Fruit fly (Drosophila melanogaster) whole organism, embryonic: ENCODE measurements around the gene osk.

ENCODE experiments used
- Ada2b ChIP-seq: fragments of 200-800 bp; sonication (Bioruptor generic); IDR thresholded peaks from 2 replicates; pipeline ENCODE4 v1.3.6; 2022; ENCODE audit warnings: missing biosample characterization, missing genetic modification characterization
- Atf3 ChIP-seq: fragments of 200-800 bp; sonication (Bioruptor generic); optimal IDR thresholded peaks from 3 replicates; lab custom pipeline; 2016; ENCODE audit warnings: missing biosample characterization, missing genetic modification characterization
- Bdp1 ChIP-seq: fragments of 200-800 bp; sonication (Bioruptor generic); optimal IDR thresholded peaks from 3 replicates; lab custom pipeline; 2016; ENCODE audit warnings: missing biosample characterization, missing genetic modification characterization
- CG10274 ChIP-seq: fragments of 200-800 bp; sonication (Bioruptor generic); optimal IDR thresholded peaks from 3 replicates; lab custom pipeline; 2017; ENCODE audit warnings: missing biosample characterization, mild to moderate bottlenecking, missing genetic modification characterization
- CG10321 ChIP-seq: fragments of 200-800 bp; sonication (Bioruptor generic); IDR thresholded peaks from 2 replicates; pipeline ENCODE4 v1.3.6; 2022; ENCODE audit warnings: missing biosample characterization, missing genetic modification characterization
- CG10565 ChIP-seq: fragments of 200-800 bp; sonication (Bioruptor generic); optimal IDR thresholded peaks from 3 replicates; lab custom pipeline; 2016; ENCODE audit warnings: missing biosample characterization, mild to moderate bottlenecking, missing genetic modification characterization
- CG11085 ChIP-seq: fragments of 200-800 bp; sonication (Bioruptor generic); IDR thresholded peaks from 2 replicates; pipeline ENCODE4 v1.3.6; 2022; ENCODE audit warnings: missing biosample characterization, missing genetic modification characterization
- CG14050 ChIP-seq: fragments of 200-800 bp; sonication (Bioruptor generic); IDR thresholded peaks from 3 replicates; pipeline ENCODE4 v1.3.6; 2022; ENCODE audit warnings: missing biosample characterization, missing genetic modification characterization
- CG15073 ChIP-seq: fragments of 200-800 bp; sonication (Bioruptor generic); optimal IDR thresholded peaks from 2 replicates; lab custom pipeline; 2016; ENCODE audit warnings: missing biosample characterization, missing genetic modification characterization
- CG17186 ChIP-seq: fragments of 200-800 bp; sonication (Bioruptor generic); optimal IDR thresholded peaks from 3 replicates; lab custom pipeline; 2017; ENCODE audit warnings: missing biosample characterization, missing genetic modification reagents, missing genetic modification characterization
- CG17612 ChIP-seq: fragments of 200-800 bp; sonication (Bioruptor generic); IDR thresholded peaks from 2 replicates; pipeline ENCODE4 v1.3.6; 2022; ENCODE audit warnings: missing biosample characterization, missing genetic modification characterization
- CG17912 ChIP-seq: fragments of 200-800 bp; sonication (Bioruptor generic); optimal IDR thresholded peaks from 2 replicates; lab custom pipeline; 2018; ENCODE audit warnings: missing biosample characterization, mild to moderate bottlenecking, missing genetic modification characterization
- CG18011 ChIP-seq: fragments of 200-800 bp; sonication (Bioruptor generic); optimal IDR thresholded peaks from 2 replicates; lab custom pipeline; 2017; ENCODE audit warnings: missing biosample characterization, missing genetic modification characterization, mild to moderate bottlenecking, moderate library complexity, missing genotype
- CG2129 ChIP-seq: fragments of 200-800 bp; sonication (Bioruptor generic); IDR thresholded peaks from 2 replicates; pipeline ENCODE4 v1.3.6; 2022; ENCODE audit warnings: missing biosample characterization, missing genetic modification characterization; ENCODE audit not compliant: partially characterized antibody
- CG2678 ChIP-seq: fragments of 200-800 bp; sonication (Bioruptor generic); optimal IDR thresholded peaks from 3 replicates; lab custom pipeline; 2019; ENCODE audit warnings: missing biosample characterization, mild to moderate bottlenecking, missing genetic modification characterization, moderate library complexity
- CG43689 ChIP-seq: fragments of 200-800 bp; sonication (Bioruptor generic); IDR thresholded peaks from 2 replicates; pipeline ENCODE4 v1.3.6; 2022; ENCODE audit warnings: missing biosample characterization, missing genetic modification characterization
- CG4617 ChIP-seq: fragments of 200-800 bp; sonication (Bioruptor generic); optimal IDR thresholded peaks from 3 replicates; lab custom pipeline; 2016; ENCODE audit warnings: missing biosample characterization, missing genetic modification characterization, borderline replicate concordance
- CG4730 ChIP-seq: fragments of 200-800 bp; sonication (Bioruptor generic); IDR thresholded peaks from 2 replicates; pipeline ENCODE4 v1.3.6; 2022; ENCODE audit warnings: missing biosample characterization, missing genetic modification characterization
- CG6272 ChIP-seq: fragments of 200-800 bp; sonication (Bioruptor generic); IDR thresholded peaks from 2 replicates; pipeline ENCODE4 v1.3.6; 2022; ENCODE audit warnings: missing biosample characterization, missing genetic modification characterization
- CG6791 ChIP-seq: fragments of 200-800 bp; sonication (Bioruptor generic); IDR thresholded peaks from 3 replicates; pipeline ENCODE4 v1.3.6; 2022; ENCODE audit warnings: missing biosample characterization, missing genetic modification characterization; ENCODE audit not compliant: partially characterized antibody
- CG8290 ChIP-seq, 3 experiments: fragments of 200-800 bp; sonication (Bioruptor generic); optimal IDR thresholded peaks; 2 replicates each; lab custom pipeline; 2016 to 2019; ENCODE audit warnings: missing biosample characterization in 3 of 3, missing genetic modification characterization in 3 of 3, mild to moderate bottlenecking in 2 of 3, moderate library complexity in 1 of 3
- CG8765 ChIP-seq: fragments of 200-800 bp; sonication (Bioruptor generic); IDR thresholded peaks from 2 replicates; pipeline ENCODE4 v1.3.6; 2022; ENCODE audit warnings: missing biosample characterization, missing genetic modification characterization
- Elba2 ChIP-seq: fragments of 200-800 bp; sonication (Bioruptor generic); optimal IDR thresholded peaks from 3 replicates; lab custom pipeline; 2016; ENCODE audit warnings: missing biosample characterization, missing genetic modification characterization
- Fer1 ChIP-seq: fragments of 200-800 bp; sonication (Bioruptor generic); optimal IDR thresholded peaks from 2 replicates; lab custom pipeline; 2017; ENCODE audit warnings: missing biosample characterization, mild to moderate bottlenecking, missing genetic modification characterization
- Lpt ChIP-seq: fragments of >200 bp; optimal IDR thresholded peaks from 2 replicates; lab custom pipeline; 2018; ENCODE audit warnings: missing biosample characterization, missing genetic modification characterization
- Myb ChIP-seq: fragments of 200-800 bp; sonication (Bioruptor generic); optimal IDR thresholded peaks from 2 replicates; lab custom pipeline; 2016; ENCODE audit warnings: missing biosample characterization, missing genetic modification characterization
- Nf-YA ChIP-seq: fragments of 200-800 bp; sonication (Bioruptor generic); IDR thresholded peaks from 2 replicates; pipeline ENCODE4 v1.3.6; 2022; ENCODE audit warnings: missing biosample characterization, missing genetic modification characterization
- Pdp1 ChIP-seq, 2 experiments: fragments of 200-800 bp; sonication (Bioruptor generic); optimal IDR thresholded peaks; 3 replicates each; lab custom pipeline; 2016; ENCODE audit warnings: missing biosample characterization in 2 of 2, missing genetic modification characterization in 2 of 2, mild to moderate bottlenecking in 1 of 2, moderate library complexity in 1 of 2
- Poxn ChIP-seq: fragments of 200-800 bp; sonication (Bioruptor generic); IDR thresholded peaks from 2 replicates; pipeline ENCODE4 v1.3.6; 2022; ENCODE audit warnings: missing biosample characterization, missing genetic modification characterization
- Rfx ChIP-seq: fragments of 200-800 bp; sonication (Bioruptor generic); IDR thresholded peaks from 2 replicates; pipeline ENCODE4 v1.3.6; 2022; ENCODE audit warnings: missing biosample characterization, missing genetic modification characterization
- Scr ChIP-seq: fragments of 200-800 bp; sonication (Bioruptor generic); IDR thresholded peaks from 2 replicates; pipeline ENCODE4 v1.3.6; 2022; ENCODE audit warnings: missing biosample characterization, missing genetic modification characterization; ENCODE audit not compliant: partially characterized antibody
- Sox102F ChIP-seq: fragments of 200-800 bp; sonication (Bioruptor generic); optimal IDR thresholded peaks from 2 replicates; lab custom pipeline; 2018; ENCODE audit warnings: missing biosample characterization, mild to moderate bottlenecking, missing genetic modification characterization, moderate library complexity
- Sry-δ ChIP-seq: fragments of 200-800 bp; sonication (Bioruptor generic); optimal IDR thresholded peaks from 2 replicates; lab custom pipeline; 2016; ENCODE audit warnings: missing biosample characterization, missing genetic modification characterization
- Usf ChIP-seq: fragments of 200-800 bp; sonication (Bioruptor generic); optimal IDR thresholded peaks from 2 replicates; lab custom pipeline; 2017; ENCODE audit warnings: missing genotype, missing biosample characterization, missing genetic modification characterization
- crol ChIP-seq: fragments of 200-800 bp; sonication (Bioruptor generic); IDR thresholded peaks from 2 replicates; pipeline ENCODE4 v1.3.6; 2022; ENCODE audit warnings: missing biosample characterization, missing genetic modification characterization
- dysf ChIP-seq: fragments of 200-800 bp; sonication (Bioruptor generic); IDR thresholded peaks from 3 replicates; pipeline ENCODE4 v1.3.6; 2022; ENCODE audit warnings: missing biosample characterization, missing genetic modification characterization
- en ChIP-seq: fragments of 200-800 bp; sonication (Bioruptor generic); optimal IDR thresholded peaks from 2 replicates; lab custom pipeline; 2016; ENCODE audit warnings: missing biosample characterization, missing genetic modification characterization
- grau ChIP-seq: fragments of 200-800 bp; optimal IDR thresholded peaks from 3 replicates; lab custom pipeline; 2019; ENCODE audit warnings: missing biosample characterization, mild to moderate bottlenecking, missing genetic modification characterization, moderate library complexity
- her ChIP-seq: fragments of 200-800 bp; sonication (Bioruptor generic); optimal IDR thresholded peaks from 2 replicates; lab custom pipeline; 2016; ENCODE audit warnings: missing biosample characterization, missing genetic modification characterization
- mirr ChIP-seq: fragments of 200-800 bp; sonication (Bioruptor generic); optimal IDR thresholded peaks from 3 replicates; lab custom pipeline; 2018; ENCODE audit warnings: missing biosample characterization, mild to moderate bottlenecking, missing genetic modification characterization
- mld ChIP-seq: fragments of 200-800 bp; sonication (Bioruptor generic); IDR thresholded peaks from 3 replicates; pipeline ENCODE4 v1.3.6; 2022; ENCODE audit warnings: missing biosample characterization, missing genetic modification characterization; ENCODE audit not compliant: partially characterized antibody
- psq ChIP-seq: fragments of 200-800 bp; sonication (Bioruptor generic); optimal IDR thresholded peaks from 2 replicates; lab custom pipeline; 2017; ENCODE audit warnings: missing biosample characterization, missing genetic modification characterization
- sc ChIP-seq, 3 experiments: fragments of >200 bp in 2 of 3; fragments of 200-800 bp in 1 of 3; sonication (Bioruptor generic) in 1 of 3; optimal IDR thresholded peaks; 2 replicates in 2 of 3; 3 replicates in 1 of 3; lab custom pipeline; 2017; ENCODE audit warnings: mild to moderate bottlenecking in 1 of 3, missing biosample characterization in 1 of 3, missing genetic modification characterization in 1 of 3, missing genetic modification reagents in 1 of 3
- tll ChIP-seq, 2 experiments: fragments of 200-800 bp in 1 of 2; fragments of >200 bp in 1 of 2; sonication (Bioruptor generic) in 1 of 2; optimal IDR thresholded peaks; 2 replicates each; lab custom pipeline; 2017 to 2019; ENCODE audit warnings: missing biosample characterization in 2 of 2, missing genetic modification characterization in 2 of 2, mild to moderate bottlenecking in 1 of 2, moderate library complexity in 1 of 2
- toy ChIP-seq: fragments of 200-800 bp; sonication (Bioruptor generic); IDR thresholded peaks from 2 replicates; pipeline ENCODE4 v1.3.6; 2022; ENCODE audit warnings: missing biosample characterization, missing genetic modification characterization
- twi ChIP-seq: fragments of 200-800 bp; optimal IDR thresholded peaks from 2 replicates; lab custom pipeline; 2019; ENCODE audit warnings: missing biosample characterization, mild to moderate bottlenecking, missing genetic modification characterization, moderate library complexity
- unc-4 ChIP-seq: fragments of 200-800 bp; sonication (Bioruptor generic); IDR thresholded peaks from 2 replicates; pipeline ENCODE4 v1.3.6; 2022; ENCODE audit warnings: missing biosample characterization, missing genetic modification characterization; ENCODE audit not compliant: partially characterized antibody
- wek ChIP-seq: fragments of 200-800 bp; sonication (Bioruptor generic); optimal IDR thresholded peaks from 3 replicates; lab custom pipeline; 2018; ENCODE audit warnings: missing biosample characterization, mild to moderate bottlenecking, missing genetic modification characterization, moderate library complexity

osk gene

dm6 chr3R:8927817-8928625 lies 6.9 kb upstream of the osk start (continued):
- TF ChIP-seq CG2129 (GFP tag; lab: Robert Waterston, UW) (no peak), CG15073 (GFP tag; lab: Kevin White, UChicago) (peak; percentile 60), CG4730 (GFP tag; lab: Robert Waterston, UW) (peak; percentile 44), grau (tag; lab: Kevin White, UChicago) (peak; percentile 80), CG4617 (GFP tag; lab: Kevin White, UChicago) (no peak), dysf (peak; percentile 75), Nf-YA (GFP tag; lab: Robert Waterston, UW) (no peak), Rfx (no peak; the same call in 1 of the 2 replicates), CG2678 (tag; lab: Kevin White, UChicago) (peak; percentile 81), CG6791 (GFP tag; lab: Robert Waterston, UW) (no peak; the same call in 2 of the 3 replicates), psq (GFP tag; lab: Kevin White, UChicago) (no peak), CG18011 (GFP tag; lab: Kevin White, UChicago) (peak; percentile 37), CG10274 (GFP tag; lab: Kevin White, UChicago) (peak; percentile 69), crol (GFP tag; lab: Robert Waterston, UW) (peak; percentile 81), Myb (GFP tag; lab: Kevin White, UChicago) (peak; percentile 43), CG17186 (peak; percentile 48), Lpt (GFP tag; lab: Kevin White, UChicago) (no peak), Sox102F (peak; percentile 72), mirr (GFP tag; lab: Kevin White, UChicago) (no peak), Atf3 (GFP tag; lab: Kevin White, UChicago) (no peak), CG43689 (GFP tag; lab: Robert Waterston, UW) (no peak), toy (peak; percentile 67; the same call in 1 of the 2 replicates), en (peak; percentile 56), Ada2b (GFP tag; lab: Robert Waterston, UW) (0 out of 2 replicates have a peak, but pooled peaks have one; percentile 17), twi (tag; lab: Kevin White, UChicago) (peak; percentile 67), CG17912 (GFP tag; lab: Kevin White, UChicago) (no peak), Elba2 (GFP tag; lab: Kevin White, UChicago) (peak; percentile 35), tll (GFP tag; optimal IDR thresholded peaks at IDR 0.05; lab: Kevin White, UChicago) (no peak), CG11085 (no peak), her (peak; percentile 30), mld (GFP tag; lab: Robert Waterston, UW) (no peak), Fer1 (GFP tag; lab: Kevin White, UChicago) (peak; percentile 77), CG8290 (GFP tag; optimal IDR thresholded peaks at IDR 0.05; lab: Kevin White, UChicago) (peak; percentile 8), CG8290 (tag; optimal IDR thresholded peaks at IDR 0.05; lab: Kevin White, UChicago) (peak; percentile 59 to 65), CG10565 (GFP tag; lab: Kevin White, UChicago) (no peak), CG8765 (GFP tag; lab: Robert Waterston, UW) (peak; percentile 73), Usf (peak; percentile 64), unc-4 (GFP tag; lab: Robert Waterston, UW) (no peak), CG14050 (GFP tag; lab: Robert Waterston, UW) (no peak; the same call in 2 of the 3 replicates), CG6272 (GFP tag; lab: Robert Waterston, UW) (no peak), Scr (GFP tag; lab: Robert Waterston, UW) (no peak), Pdp1 (GFP tag; optimal IDR thresholded peaks at IDR 0.05; lab: Kevin White, UChicago) (peak; percentile 61 to 63), Bdp1 (peak; percentile 21), CG17612 (GFP tag; lab: Robert Waterston, UW) (no peak), CG10321 (GFP tag; lab: Robert Waterston, UW) (no peak), wek (GFP tag; lab: Kevin White, UChicago) (peak; percentile 38), Sry-δ (GFP tag; lab: Kevin White, UChicago) (peak; percentile 54), Poxn (GFP tag; lab: Robert Waterston, UW) (no peak), sc (optimal IDR thresholded peaks at IDR 0.05; lab: Kevin White, UChicago) (no peak), sc (GFP tag; optimal IDR thresholded peaks at IDR 0.05; lab: Kevin White, UChicago) (peak; percentile 50)
